Worm (Caenorhabditis elegans) whole organism, L4 larva: ENCODE measurements around the gene C47G2.4.

Experiments
- F26F4.8 ChIP-seq: fragments of 200-800 bp; sonication (Bioruptor generic); conservative IDR thresholded peaks from 2 replicates; pipeline ENCODE4 v1.3.6; 2022; ENCODE audit warnings: missing genetic modification characterization, missing compliant biosample characterization
- F37D6.2 ChIP-seq: sonication (generic microtip); optimal IDR thresholded peaks from 2 replicates; lab custom pipeline; 2016; ENCODE audit warnings: mild to moderate bottlenecking, missing genetic modification characterization, missing compliant biosample characterization
- F44E2.7 ChIP-seq: fragments of 200-800 bp; sonication (Bioruptor generic); IDR thresholded peaks from 2 replicates; pipeline ENCODE4 v2.1.2; 2022; ENCODE audit warnings: missing genetic modification characterization, missing compliant biosample characterization
- F49E8.2 ChIP-seq: sonication (generic microtip); optimal IDR thresholded peaks from 2 replicates; lab custom pipeline; 2016; ENCODE audit warnings: missing compliant biosample characterization, mild to moderate bottlenecking, missing genetic modification characterization, borderline replicate concordance
- R02D3.7 ChIP-seq: fragments of 150-350 bp; sonication (generic microtip); optimal IDR thresholded peaks from 3 replicates; lab custom pipeline; 2014; ENCODE audit warnings: missing biosample characterization, missing genetic modification characterization
- T20F7.1 ChIP-seq: fragments of 200-800 bp; sonication (Bioruptor generic); optimal IDR thresholded peaks from 2 replicates; lab custom pipeline; 2018; ENCODE audit warnings: mild to moderate bottlenecking, missing genetic modification characterization, missing compliant biosample characterization
- aha-1 ChIP-seq: fragments of 150-350 bp; peaks from one replicate; lab custom pipeline; 2014; ENCODE audit warnings: missing biosample characterization, missing genetic modification characterization
- aly-2 ChIP-seq: sonication (generic microtip); optimal IDR thresholded peaks from 2 replicates; lab custom pipeline; 2018; ENCODE audit warnings: missing biosample characterization, missing genetic modification characterization
- ama-1 ChIP-seq: fragments of 150-350 bp; optimal IDR thresholded peaks from 2 replicates; lab custom pipeline; 2014; ENCODE audit warnings: inconsistent platforms, mixed read lengths
- attf-4 ChIP-seq: sonication (generic microtip); optimal IDR thresholded peaks from 3 replicates; lab custom pipeline; 2017; ENCODE audit warnings: missing biosample characterization, missing genetic modification characterization
- ceh-32 ChIP-seq: sonication (generic microtip); optimal IDR thresholded peaks from 2 replicates; lab custom pipeline; 2016; ENCODE audit warnings: mild to moderate bottlenecking, missing genetic modification characterization, missing compliant biosample characterization; ENCODE audit not compliant: poor library complexity
- ces-1 ChIP-seq: fragments of 150-350 bp; sonication (generic microtip); optimal IDR thresholded peaks from 4 replicates; lab custom pipeline; 2014; ENCODE audit warnings: missing biosample characterization, missing genetic modification reagents, missing genetic modification characterization
- cey-2 ChIP-seq: sonication (generic microtip); optimal IDR thresholded peaks from 3 replicates; lab custom pipeline; 2017; ENCODE audit warnings: missing genetic modification characterization, mild to moderate bottlenecking, missing compliant biosample characterization, antibody characterized with exemption, borderline replicate concordance; ENCODE audit not compliant: insufficient read depth
- ctbp-1 ChIP-seq: fragments of 200-800 bp; sonication (Bioruptor generic); IDR thresholded peaks from 2 replicates; pipeline ENCODE4 v1.3.6; 2022; ENCODE audit warnings: missing genetic modification reagents, missing genetic modification characterization, missing compliant biosample characterization
- daf-12 ChIP-seq: fragments of 150-350 bp; optimal IDR thresholded peaks from 2 replicates; lab custom pipeline; 2014; ENCODE audit warnings: missing biosample characterization, missing genetic modification reagents, missing genetic modification characterization
- daf-19 ChIP-seq: fragments of 200-800 bp; sonication (Bioruptor generic); conservative IDR thresholded peaks from 2 replicates; pipeline ENCODE4 v1.3.6; 2022; ENCODE audit warnings: missing genetic modification characterization, missing compliant biosample characterization
- daf-8 ChIP-seq: fragments of 200-800 bp; sonication (Bioruptor generic); IDR thresholded peaks from 2 replicates; pipeline ENCODE4 v1.3.6; 2022; ENCODE audit warnings: missing genetic modification characterization, missing compliant biosample characterization
- dmd-6 ChIP-seq: fragments of 200-800 bp; sonication (Bioruptor generic); IDR thresholded peaks from 2 replicates; pipeline ENCODE4 v1.3.6; 2022; ENCODE audit warnings: missing genetic modification reagents, missing genetic modification characterization, missing compliant biosample characterization
- dmd-9 ChIP-seq: fragments of 200-800 bp; sonication (Bioruptor generic); IDR thresholded peaks from 2 replicates; pipeline ENCODE4 v1.3.6; 2022; ENCODE audit warnings: missing genetic modification reagents, missing genetic modification characterization, missing compliant biosample characterization
- egl-27 ChIP-seq: sonication (generic microtip); optimal IDR thresholded peaks from 3 replicates; lab custom pipeline; 2017; ENCODE audit warnings: missing biosample characterization, missing genetic modification reagents, missing genetic modification characterization
- gei-8 ChIP-seq: fragments of 200-800 bp; sonication (Bioruptor generic); optimal IDR thresholded peaks from 2 replicates; lab custom pipeline; 2018; ENCODE audit warnings: mild to moderate bottlenecking, missing genetic modification characterization, missing compliant biosample characterization
- hif-1 ChIP-seq, 2 experiments: sonication (generic microtip); optimal IDR thresholded peaks; 2 replicates each; lab custom pipeline; 2016 to 2017; ENCODE audit warnings: missing compliant biosample characterization in 2 of 2, missing genetic modification characterization in 2 of 2, missing genetic modification reagents in 2 of 2, missing genotype in 2 of 2, mild to moderate bottlenecking in 1 of 2
- hlh-30 ChIP-seq: sonication (generic microtip); optimal IDR thresholded peaks from 2 replicates; lab custom pipeline; 2017; ENCODE audit warnings: antibody characterized with exemption, mild to moderate bottlenecking, missing genetic modification characterization, missing compliant biosample characterization; ENCODE audit not compliant: insufficient read depth
- hmg-1.1 ChIP-seq: fragments of 200-800 bp; sonication (Bioruptor generic); IDR thresholded peaks from 2 replicates; pipeline ENCODE4 v1.3.6; 2022; ENCODE audit warnings: missing genetic modification reagents, missing genetic modification characterization, missing compliant biosample characterization
- lin-1 ChIP-seq: fragments of 200-800 bp; sonication (Bioruptor generic); IDR thresholded peaks from 2 replicates; pipeline ENCODE4 v1.3.6; 2022; ENCODE audit warnings: missing genetic modification reagents, missing genetic modification characterization, missing compliant biosample characterization
- lin-29 ChIP-seq: fragments of 200-800 bp; sonication (Bioruptor generic); IDR thresholded peaks from 2 replicates; pipeline ENCODE4 v1.3.6; 2022; ENCODE audit warnings: missing genetic modification reagents, missing genetic modification characterization, missing compliant biosample characterization
- lin-39 ChIP-seq: fragments of 150-350 bp; optimal IDR thresholded peaks from 2 replicates; lab custom pipeline; 2014; ENCODE audit warnings: missing biosample characterization, missing genetic modification reagents, missing genetic modification characterization
- lsy-2 ChIP-seq, 2 experiments: fragments of 150-350 bp in 1 of 2; sonication (generic microtip) in 1 of 2; optimal IDR thresholded peaks; 2 replicates each; lab custom pipeline; 2014 to 2017; ENCODE audit warnings: missing biosample characterization in 2 of 2, missing genetic modification characterization in 2 of 2
- madf-5 ChIP-seq, 2 experiments: fragments of 200-800 bp; sonication (Bioruptor generic); IDR thresholded peaks; 2 replicates each; pipeline ENCODE4 v1.3.6; 2022; ENCODE audit warnings: missing compliant biosample characterization in 2 of 2, missing genetic modification characterization in 2 of 2
- madf-9 ChIP-seq: fragments of 200-800 bp; sonication (Bioruptor generic); conservative IDR thresholded peaks from 2 replicates; pipeline ENCODE4 v1.3.6; 2022; ENCODE audit warnings: missing genetic modification reagents, missing genetic modification characterization, missing compliant biosample characterization
- mep-1 ChIP-seq: fragments of 150-350 bp; sonication (generic microtip); optimal IDR thresholded peaks from 3 replicates; lab custom pipeline; 2014; ENCODE audit warnings: missing biosample characterization, missing genetic modification characterization
- mes-2 ChIP-seq: sonication (generic microtip); optimal IDR thresholded peaks from 2 replicates; lab custom pipeline; 2016; ENCODE audit warnings: missing genotype, mild to moderate bottlenecking, missing genetic modification characterization, missing compliant biosample characterization; ENCODE audit not compliant: poor library complexity, severe bottlenecking
- mxl-3 ChIP-seq: fragments of 200-800 bp; sonication (Bioruptor generic); optimal IDR thresholded peaks from 2 replicates; lab custom pipeline; 2018; ENCODE audit warnings: mild to moderate bottlenecking, missing genetic modification characterization, missing compliant biosample characterization
- nhr-10 ChIP-seq: fragments of 150-350 bp; optimal IDR thresholded peaks from 2 replicates; lab custom pipeline; 2014; ENCODE audit warnings: missing biosample characterization, missing genetic modification characterization
- nhr-111 ChIP-seq: fragments of 200-800 bp; sonication (Bioruptor generic); optimal IDR thresholded peaks from 2 replicates; lab custom pipeline; 2018; ENCODE audit warnings: mild to moderate bottlenecking, missing genetic modification characterization, missing compliant biosample characterization
- nhr-25 ChIP-seq: sonication (generic microtip); optimal IDR thresholded peaks from 2 replicates; lab custom pipeline; 2017; ENCODE audit warnings: missing genetic modification characterization, mild to moderate bottlenecking, missing compliant biosample characterization, antibody characterized with exemption, moderate library complexity, borderline replicate concordance; ENCODE audit not compliant: insufficient read depth
- nhr-28 ChIP-seq: fragments of 150-350 bp; optimal IDR thresholded peaks from 2 replicates; lab custom pipeline; 2014; ENCODE audit warnings: missing biosample characterization, missing genetic modification characterization
- nhr-42 ChIP-seq: fragments of 200-800 bp; sonication (Bioruptor generic); IDR thresholded peaks from 2 replicates; pipeline ENCODE4 v1.3.6; 2022; ENCODE audit warnings: missing genetic modification characterization, missing compliant biosample characterization
- nhr-76 ChIP-seq: fragments of 150-350 bp; optimal IDR thresholded peaks from 2 replicates; lab custom pipeline; 2014; ENCODE audit warnings: missing biosample characterization, missing genetic modification characterization
- pha-4 ChIP-seq, 2 experiments: fragments of 150-350 bp in 1 of 2; fragments of 200-800 bp in 1 of 2; sonication (Bioruptor generic) in 1 of 2; IDR thresholded peaks in 1 of 2; optimal IDR thresholded peaks in 1 of 2; 2 replicates each; pipeline versions ENCODE4 v1.3.6 to Lab custom; 2014 to 2022; ENCODE audit warnings: missing genetic modification characterization in 2 of 2, missing genetic modification reagents in 2 of 2, missing biosample characterization in 1 of 2, missing compliant biosample characterization in 1 of 2
- pqm-1 ChIP-seq: sonication (generic microtip); optimal IDR thresholded peaks from 2 replicates; lab custom pipeline; 2017; ENCODE audit warnings: missing biosample characterization, missing genetic modification characterization
- set-16 ChIP-seq: fragments of 200-800 bp; sonication (Bioruptor generic); IDR thresholded peaks from 2 replicates; pipeline ENCODE4 v1.3.6; 2022; ENCODE audit warnings: missing genetic modification reagents, missing genetic modification characterization, missing compliant biosample characterization
- skn-1 ChIP-seq: fragments of 150-350 bp; optimal IDR thresholded peaks from 2 replicates; lab custom pipeline; 2014; ENCODE audit warnings: missing biosample characterization, missing genetic modification characterization
- snpc-4 ChIP-seq: fragments of 150-350 bp; optimal IDR thresholded peaks from 2 replicates; lab custom pipeline; 2014; ENCODE audit warnings: missing biosample characterization, missing genetic modification characterization
- spr-1 ChIP-seq: sonication (generic microtip); optimal IDR thresholded peaks from 2 replicates; lab custom pipeline; 2016; ENCODE audit warnings: mild to moderate bottlenecking, missing genetic modification characterization, missing compliant biosample characterization
- spr-3 ChIP-seq: fragments of 200-800 bp; sonication (Bioruptor generic); optimal IDR thresholded peaks from 2 replicates; lab custom pipeline; 2018; ENCODE audit warnings: mild to moderate bottlenecking, missing genetic modification characterization, missing compliant biosample characterization
- tra-1 ChIP-seq: fragments of 200-800 bp; sonication (Bioruptor generic); IDR thresholded peaks from 2 replicates; pipeline ENCODE4 v1.3.6; 2022; ENCODE audit warnings: missing genetic modification reagents, missing genetic modification characterization, missing compliant biosample characterization
- unc-62 ChIP-seq, 3 experiments: fragments of 150-350 bp in 1 of 3; sonication (generic microtip); optimal IDR thresholded peaks in 2 of 3; peaks in 1 of 3; 1 replicate in 1 of 3; 2 replicates in 2 of 3; lab custom pipeline; 2014 to 2017; ENCODE audit warnings: missing biosample characterization in 3 of 3, missing genetic modification characterization in 3 of 3, missing genetic modification reagents in 3 of 3, missing genotype in 1 of 3
- vab-7 ChIP-seq: fragments of 200-800 bp; sonication (Bioruptor generic); IDR thresholded peaks from 2 replicates; pipeline ENCODE4 v1.3.6; 2022; ENCODE audit warnings: missing genetic modification reagents, missing genetic modification characterization, missing compliant biosample characterization
- zag-1 ChIP-seq: fragments of 150-350 bp; optimal IDR thresholded peaks from 2 replicates; lab custom pipeline; 2014; ENCODE audit warnings: missing biosample characterization, missing genetic modification characterization

The C47G2.4 gene

ce11 chrII:11293433-11293832, at the start of gene C47G2.4:
C47G2.4 (minus strand) TSS chrII:11293606.
- peak; percentile 38 for TF ChIP-seq hlh-30
- TF ChIP-seq ceh-32 (tag; lab: Kevin White, UChicago): no peak
- TF ChIP-seq lsy-2 (tag; optimal IDR thresholded peaks at IDR 0.05; lab: Kevin White, UChicago): peak in 1 of 2 experiments; percentile 76
- TF ChIP-seq spr-1 (tag; lab: Kevin White, UChicago): no peak
- no peak for TF ChIP-seq pqm-1 (tag; lab: Kevin White, UChicago)
- TF ChIP-seq lin-29 (GFP tag; lab: Robert Waterston, UW): no peak
- TF ChIP-seq dmd-9 (GFP tag; lab: Robert Waterston, UW): no peak
- no peak for TF ChIP-seq ctbp-1 (GFP tag; lab: Robert Waterston, UW)
- no peak for TF ChIP-seq nhr-76 (tag; lab: Kevin White, UChicago)
- TF ChIP-seq madf-5 (GFP tag; IDR thresholded peaks at IDR 0.05; lab: Robert Waterston, UW): no peak
- TF ChIP-seq hif-1 (tag; optimal IDR thresholded peaks at IDR 0.05; lab: Kevin White, UChicago): peak in 1 of 2 experiments; percentile 56
- no peak for TF ChIP-seq lin-39 (tag; lab: Kevin White, UChicago)
- TF ChIP-seq daf-19 (GFP tag; lab: Robert Waterston, UW): no peak
- TF ChIP-seq nhr-28: peak; percentile 42
- no peak for TF ChIP-seq snpc-4 (tag; lab: Kevin White, UChicago)
- no peak for TF ChIP-seq T20F7.1 (GFP tag; lab: Kevin White, UChicago)
- no peak for TF ChIP-seq ama-1 (lab: Kevin White, UChicago)
- no peak for TF ChIP-seq F26F4.8 (GFP tag; lab: Robert Waterston, UW)
- no peak for TF ChIP-seq aly-2 (tag; lab: Kevin White, UChicago)
- TF ChIP-seq zag-1 (tag; lab: Kevin White, UChicago): no peak
- TF ChIP-seq aha-1: peak; percentile 57
- no peak for TF ChIP-seq F37D6.2 (tag; lab: Kevin White, UChicago)
- TF ChIP-seq nhr-111 (GFP tag; lab: Kevin White, UChicago): no peak
- no peak for TF ChIP-seq tra-1 (GFP tag; lab: Robert Waterston, UW)
- TF ChIP-seq daf-12 (tag; lab: Kevin White, UChicago): no peak
- no peak for TF ChIP-seq R02D3.7 (tag; lab: Kevin White, UChicago)
- no peak for TF ChIP-seq nhr-10
- peak; percentile 94 for TF ChIP-seq mes-2 (tag; lab: Kevin White, UChicago)
- TF ChIP-seq attf-4: no peak
- no peak for TF ChIP-seq unc-62 (GFP tag; optimal IDR thresholded peaks at IDR 0.05 in 1 of 2; lab: Kevin White, UChicago)
- no peak for TF ChIP-seq unc-62 (tag; optimal IDR thresholded peaks at IDR 0.05; lab: Kevin White, UChicago)
- no peak for TF ChIP-seq cey-2 (tag; lab: Kevin White, UChicago)
- TF ChIP-seq ces-1 (GFP tag; lab: Kevin White, UChicago): no peak
- TF ChIP-seq spr-3 (GFP tag; lab: Kevin White, UChicago): no peak
- TF ChIP-seq nhr-25: no peak
- TF ChIP-seq pha-4 (GFP tag; IDR thresholded peaks at IDR 0.05; lab: Robert Waterston, UW): no peak
- TF ChIP-seq pha-4 (tag; optimal IDR thresholded peaks at IDR 0.05; lab: Kevin White, UChicago): no peak
- TF ChIP-seq set-16: no peak
- no peak for TF ChIP-seq hmg-1.1
- TF ChIP-seq F44E2.7 (GFP tag; lab: Robert Waterston, UW): no peak
- TF ChIP-seq lin-1 (GFP tag; lab: Robert Waterston, UW): no peak
- 0 out of 2 replicates have a peak, but pooled peaks have one; percentile 11 for TF ChIP-seq nhr-42
- no peak for TF ChIP-seq F49E8.2 (tag; lab: Kevin White, UChicago)
- no peak for TF ChIP-seq daf-8
- no peak for TF ChIP-seq dmd-6
- no peak for TF ChIP-seq skn-1 (tag; lab: Kevin White, UChicago)
- TF ChIP-seq gei-8 (GFP tag; lab: Kevin White, UChicago): no peak
- TF ChIP-seq mep-1 (tag; lab: Kevin White, UChicago): peak; percentile 54
- no peak for TF ChIP-seq egl-27
- no peak for TF ChIP-seq madf-9 (GFP tag; lab: Robert Waterston, UW)
- TF ChIP-seq vab-7: no peak
- TF ChIP-seq mxl-3: peak; percentile 19
